Worm (Caenorhabditis elegans) whole organism, L4 larva: Measurements from ENCODE around the gene F09A5.2.

Experiments
- F10B5.3 ChIP-seq: sonication (generic microtip); optimal IDR thresholded peaks from 2 replicates; lab custom pipeline; 2016; ENCODE audit warnings: mild to moderate bottlenecking, missing genetic modification characterization, missing compliant biosample characterization
- F26F4.8 ChIP-seq: fragments of 200-800 bp; sonication (Bioruptor generic); conservative IDR thresholded peaks from 2 replicates; pipeline ENCODE4 v1.3.6; 2022; ENCODE audit warnings: missing genetic modification characterization, missing compliant biosample characterization
- F37D6.2 ChIP-seq: sonication (generic microtip); optimal IDR thresholded peaks from 2 replicates; lab custom pipeline; 2016; ENCODE audit warnings: mild to moderate bottlenecking, missing genetic modification characterization, missing compliant biosample characterization
- R02D3.7 ChIP-seq: fragments of 150-350 bp; sonication (generic microtip); optimal IDR thresholded peaks from 3 replicates; lab custom pipeline; 2014; ENCODE audit warnings: missing biosample characterization, missing genetic modification characterization
- T26A8.4 ChIP-seq: fragments of 200-800 bp; sonication (Bioruptor generic); IDR thresholded peaks from 2 replicates; pipeline ENCODE4 v1.3.6; 2022; ENCODE audit warnings: missing genetic modification characterization, missing compliant biosample characterization
- aha-1 ChIP-seq: fragments of 150-350 bp; peaks from one replicate; lab custom pipeline; 2014; ENCODE audit warnings: missing biosample characterization, missing genetic modification characterization
- attf-4 ChIP-seq: sonication (generic microtip); optimal IDR thresholded peaks from 3 replicates; lab custom pipeline; 2017; ENCODE audit warnings: missing biosample characterization, missing genetic modification characterization
- ceh-28 ChIP-seq: fragments of 150-350 bp; optimal IDR thresholded peaks from 2 replicates; lab custom pipeline; 2014; ENCODE audit warnings: missing biosample characterization, missing genetic modification reagents, missing genetic modification characterization
- ceh-82 ChIP-seq: sonication (generic microtip); optimal IDR thresholded peaks from 2 replicates; lab custom pipeline; 2017; ENCODE audit warnings: missing biosample characterization, missing genetic modification characterization
- daf-16 ChIP-seq, 3 experiments: sonication (generic microtip); optimal IDR thresholded peaks; 2 replicates each; lab custom pipeline; 2016 to 2017; ENCODE audit warnings: missing genetic modification characterization in 3 of 3, missing genetic modification reagents in 3 of 3, mild to moderate bottlenecking in 2 of 3, missing compliant biosample characterization in 2 of 3, missing biosample characterization in 1 of 3, moderate library complexity in 1 of 3
- dmd-6 ChIP-seq: fragments of 200-800 bp; sonication (Bioruptor generic); IDR thresholded peaks from 2 replicates; pipeline ENCODE4 v1.3.6; 2022; ENCODE audit warnings: missing genetic modification reagents, missing genetic modification characterization, missing compliant biosample characterization
- dmd-8 ChIP-seq: fragments of 200-800 bp; sonication (Bioruptor generic); IDR thresholded peaks from 2 replicates; pipeline ENCODE4 v1.3.6; 2022; ENCODE audit warnings: missing genetic modification characterization, missing compliant biosample characterization
- dmd-9 ChIP-seq: fragments of 200-800 bp; sonication (Bioruptor generic); IDR thresholded peaks from 2 replicates; pipeline ENCODE4 v1.3.6; 2022; ENCODE audit warnings: missing genetic modification reagents, missing genetic modification characterization, missing compliant biosample characterization
- dve-1 ChIP-seq: sonication (generic microtip); optimal IDR thresholded peaks from 2 replicates; lab custom pipeline; 2017; ENCODE audit warnings: antibody characterized with exemption, mild to moderate bottlenecking, missing genetic modification characterization, missing compliant biosample characterization; ENCODE audit not compliant: insufficient read depth
- fkh-10 ChIP-seq: fragments of 150-350 bp; optimal IDR thresholded peaks from 2 replicates; lab custom pipeline; 2014; ENCODE audit warnings: missing biosample characterization, missing genetic modification reagents, missing genetic modification characterization
- fos-1 ChIP-seq: fragments of 150-350 bp; optimal IDR thresholded peaks from 2 replicates; lab custom pipeline; 2014; ENCODE audit warnings: missing biosample characterization, missing genetic modification characterization
- hmg-1.1 ChIP-seq: fragments of 200-800 bp; sonication (Bioruptor generic); IDR thresholded peaks from 2 replicates; pipeline ENCODE4 v1.3.6; 2022; ENCODE audit warnings: missing genetic modification reagents, missing genetic modification characterization, missing compliant biosample characterization
- jun-1 ChIP-seq: fragments of 150-350 bp; optimal IDR thresholded peaks from 2 replicates; lab custom pipeline; 2014; ENCODE audit warnings: missing biosample characterization, missing genetic modification reagents, missing genetic modification characterization
- lin-13 ChIP-seq: fragments of 150-350 bp; optimal IDR thresholded peaks from 2 replicates; lab custom pipeline; 2014; ENCODE audit warnings: missing biosample characterization, missing genetic modification reagents, missing genetic modification characterization
- lin-15B ChIP-seq: fragments of 150-350 bp; sonication (generic microtip); optimal IDR thresholded peaks from 3 replicates; lab custom pipeline; 2014; ENCODE audit warnings: missing biosample characterization, missing genetic modification characterization
- lin-29 ChIP-seq: fragments of 200-800 bp; sonication (Bioruptor generic); IDR thresholded peaks from 2 replicates; pipeline ENCODE4 v1.3.6; 2022; ENCODE audit warnings: missing genetic modification reagents, missing genetic modification characterization, missing compliant biosample characterization
- madf-9 ChIP-seq: fragments of 200-800 bp; sonication (Bioruptor generic); conservative IDR thresholded peaks from 2 replicates; pipeline ENCODE4 v1.3.6; 2022; ENCODE audit warnings: missing genetic modification reagents, missing genetic modification characterization, missing compliant biosample characterization
- mdl-1 ChIP-seq, 2 experiments: fragments of 150-350 bp in 1 of 2; sonication (generic microtip) in 1 of 2; optimal IDR thresholded peaks; 2 replicates each; lab custom pipeline; 2014 to 2017; ENCODE audit warnings: missing biosample characterization in 2 of 2, missing genetic modification characterization in 2 of 2
- mes-2 ChIP-seq: sonication (generic microtip); optimal IDR thresholded peaks from 2 replicates; lab custom pipeline; 2016; ENCODE audit warnings: missing genotype, mild to moderate bottlenecking, missing genetic modification characterization, missing compliant biosample characterization; ENCODE audit not compliant: poor library complexity, severe bottlenecking
- mxl-3 ChIP-seq: fragments of 200-800 bp; sonication (Bioruptor generic); optimal IDR thresholded peaks from 2 replicates; lab custom pipeline; 2018; ENCODE audit warnings: mild to moderate bottlenecking, missing genetic modification characterization, missing compliant biosample characterization
- nhr-102 ChIP-seq: sonication (generic microtip); optimal IDR thresholded peaks from 2 replicates; lab custom pipeline; 2016; ENCODE audit warnings: mild to moderate bottlenecking, missing genetic modification characterization, moderate library complexity, missing compliant biosample characterization
- nhr-25 ChIP-seq: sonication (generic microtip); optimal IDR thresholded peaks from 2 replicates; lab custom pipeline; 2017; ENCODE audit warnings: missing genetic modification characterization, mild to moderate bottlenecking, missing compliant biosample characterization, antibody characterized with exemption, moderate library complexity, borderline replicate concordance; ENCODE audit not compliant: insufficient read depth
- nhr-28 ChIP-seq: fragments of 150-350 bp; optimal IDR thresholded peaks from 2 replicates; lab custom pipeline; 2014; ENCODE audit warnings: missing biosample characterization, missing genetic modification characterization
- nhr-41 ChIP-seq: fragments of 200-800 bp; sonication (Bioruptor generic); IDR thresholded peaks from 2 replicates; pipeline ENCODE4 v1.3.6; 2022; ENCODE audit warnings: missing genetic modification reagents, missing genetic modification characterization, missing compliant biosample characterization
- nhr-42 ChIP-seq: fragments of 200-800 bp; sonication (Bioruptor generic); IDR thresholded peaks from 2 replicates; pipeline ENCODE4 v1.3.6; 2022; ENCODE audit warnings: missing genetic modification characterization, missing compliant biosample characterization
- nhr-48 ChIP-seq: sonication (generic microtip); optimal IDR thresholded peaks from 2 replicates; lab custom pipeline; 2016; ENCODE audit warnings: mild to moderate bottlenecking, missing genetic modification characterization, missing compliant biosample characterization
- nhr-77 ChIP-seq: fragments of 150-350 bp; optimal IDR thresholded peaks from 2 replicates; lab custom pipeline; 2014; ENCODE audit warnings: missing biosample characterization, missing genetic modification characterization
- pha-4 ChIP-seq, 2 experiments: fragments of 150-350 bp in 1 of 2; fragments of 200-800 bp in 1 of 2; sonication (Bioruptor generic) in 1 of 2; IDR thresholded peaks in 1 of 2; optimal IDR thresholded peaks in 1 of 2; 2 replicates each; pipeline versions ENCODE4 v1.3.6 to Lab custom; 2014 to 2022; ENCODE audit warnings: missing genetic modification characterization in 2 of 2, missing genetic modification reagents in 2 of 2, missing biosample characterization in 1 of 2, missing compliant biosample characterization in 1 of 2
- pqm-1 ChIP-seq: sonication (generic microtip); optimal IDR thresholded peaks from 2 replicates; lab custom pipeline; 2017; ENCODE audit warnings: missing biosample characterization, missing genetic modification characterization
- set-16 ChIP-seq: fragments of 200-800 bp; sonication (Bioruptor generic); IDR thresholded peaks from 2 replicates; pipeline ENCODE4 v1.3.6; 2022; ENCODE audit warnings: missing genetic modification reagents, missing genetic modification characterization, missing compliant biosample characterization
- snpc-4 ChIP-seq: fragments of 150-350 bp; optimal IDR thresholded peaks from 2 replicates; lab custom pipeline; 2014; ENCODE audit warnings: missing biosample characterization, missing genetic modification characterization
- unc-39 ChIP-seq: sonication (generic microtip); optimal IDR thresholded peaks from 2 replicates; lab custom pipeline; 2017; ENCODE audit warnings: missing biosample characterization, missing genetic modification characterization
- unc-62 ChIP-seq, 3 experiments: fragments of 150-350 bp in 1 of 3; sonication (generic microtip); optimal IDR thresholded peaks in 2 of 3; peaks in 1 of 3; 1 replicate in 1 of 3; 2 replicates in 2 of 3; lab custom pipeline; 2014 to 2017; ENCODE audit warnings: missing biosample characterization in 3 of 3, missing genetic modification characterization in 3 of 3, missing genetic modification reagents in 3 of 3, missing genotype in 1 of 3
- zfp-2 ChIP-seq: sonication (generic microtip); optimal IDR thresholded peaks from 2 replicates; lab custom pipeline; 2016; ENCODE audit warnings: mild to moderate bottlenecking, missing genetic modification characterization, missing compliant biosample characterization
- zfp-3 ChIP-seq: fragments of 200-800 bp; sonication (Bioruptor generic); conservative IDR thresholded peaks from 2 replicates; pipeline ENCODE4 v1.3.6; 2022; ENCODE audit warnings: missing genetic modification reagents, missing genetic modification characterization, missing compliant biosample characterization
- zip-2 ChIP-seq: fragments of 150-350 bp; optimal IDR thresholded peaks from 2 replicates; lab custom pipeline; 2014; ENCODE audit warnings: missing biosample characterization, missing genetic modification characterization
- ztf-7 ChIP-seq: fragments of 150-350 bp; optimal IDR thresholded peaks from 2 replicates; lab custom pipeline; 2014; ENCODE audit warnings: missing biosample characterization, missing genetic modification characterization

Gene F09A5.2

DNA sequence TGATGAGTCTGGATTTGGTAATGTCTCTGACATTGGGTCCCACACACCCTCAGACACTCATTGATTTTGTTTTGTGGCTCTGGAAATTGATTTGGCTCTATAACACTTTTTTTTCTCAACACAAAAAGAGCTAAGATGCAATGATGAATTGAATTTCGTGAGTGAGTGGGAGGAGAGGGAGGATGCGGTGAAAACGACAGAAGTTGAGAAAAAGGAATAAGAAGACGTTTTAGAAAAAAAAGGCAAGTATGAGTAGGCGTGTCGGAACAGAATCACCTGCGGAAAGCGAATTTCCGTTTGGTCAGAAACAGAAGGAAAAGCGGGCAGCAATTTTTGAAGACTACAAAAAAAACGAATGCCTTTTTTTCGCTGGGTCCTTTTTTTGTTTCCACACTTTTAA, 20.8 kb downstream of the F09A5.2 start:
- no peak for TF ChIP-seq mdl-1 (tag; optimal IDR thresholded peaks at IDR 0.05; lab: Kevin White, UChicago)
- TF ChIP-seq fkh-10 (GFP tag; lab: Kevin White, UChicago): peak; percentile 72
- peak in 1 of 2 experiments; percentile 38 for TF ChIP-seq unc-62 (GFP tag; optimal IDR thresholded peaks at IDR 0.05 in 1 of 2; lab: Kevin White, UChicago)
- no peak for TF ChIP-seq unc-62 (tag; optimal IDR thresholded peaks at IDR 0.05; lab: Kevin White, UChicago)
- TF ChIP-seq, all 104 proteins: peak for 2

DNA sequence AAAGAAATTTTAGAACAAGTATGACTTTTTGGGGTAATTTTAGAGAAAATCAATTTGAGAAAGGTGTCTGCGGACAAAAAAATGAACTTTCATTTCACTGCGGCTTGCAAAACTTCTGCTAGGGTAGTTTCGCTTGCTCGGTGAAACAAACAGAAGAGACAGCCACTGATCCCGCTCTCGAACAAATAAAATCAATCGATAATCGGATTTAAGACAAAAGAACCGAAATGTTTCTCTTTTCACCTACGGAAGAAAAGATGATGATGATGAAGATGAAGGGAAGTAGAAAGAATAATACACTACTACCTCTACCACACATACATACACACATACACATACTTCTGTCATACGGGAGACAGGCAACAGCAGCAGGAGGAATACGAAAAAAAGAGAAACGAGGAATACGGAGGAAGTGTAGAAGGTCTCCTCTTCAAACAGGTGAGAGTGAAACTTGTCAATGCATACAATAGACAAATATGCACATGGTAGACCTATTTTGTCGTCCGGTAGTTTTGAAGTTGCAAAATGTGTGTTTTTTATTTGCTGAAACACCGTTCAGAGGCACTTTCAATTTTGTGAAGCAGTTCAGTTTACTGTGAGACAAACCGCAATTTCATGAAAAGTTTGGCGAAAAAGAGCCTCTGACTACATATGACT, 22.3 kb downstream of the F09A5.2 start:
- TF ChIP-seq dve-1 (tag; lab: Kevin White, UChicago) (peak; percentile 30), unc-62 (GFP tag; optimal IDR thresholded peaks at IDR 0.05 in 1 of 2; lab: Kevin White, UChicago) (peak in 1 of 2 experiments; percentile 34), unc-62 (tag; optimal IDR thresholded peaks at IDR 0.05; lab: Kevin White, UChicago) (no peak), ceh-28 (tag; lab: Kevin White, UChicago) (peak; percentile 70), daf-16 (GFP tag; optimal IDR thresholded peaks at IDR 0.05; lab: Kevin White, UChicago) (no peak), daf-16 (tag; optimal IDR thresholded peaks at IDR 0.05; lab: Kevin White, UChicago) (peak; percentile 13), aha-1 (tag; lab: Kevin White, UChicago) (peak; percentile 97), fos-1 (no peak), nhr-28 (peak; percentile 26), ztf-7 (tag; lab: Kevin White, UChicago) (no peak), nhr-25 (tag; lab: Kevin White, UChicago) (peak; percentile 29)

DNA sequence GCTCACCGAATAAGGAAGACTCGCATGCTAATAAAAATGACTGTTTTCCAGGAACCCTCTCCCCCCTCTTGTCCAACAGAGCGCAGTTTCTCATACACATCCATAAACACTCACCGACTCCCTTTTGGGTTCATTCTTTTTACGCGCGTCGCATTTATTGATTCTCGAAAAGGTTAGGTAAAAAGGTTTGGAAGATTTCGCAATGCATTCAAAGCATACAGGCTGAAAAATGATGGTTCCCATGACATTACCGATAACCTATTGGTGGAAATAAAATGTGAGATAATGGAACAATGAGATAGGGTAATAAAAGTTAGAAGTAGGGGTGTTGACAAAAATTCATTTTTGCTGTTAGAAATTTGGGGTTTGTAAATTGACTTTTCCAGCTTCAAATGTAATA, 23.6 kb downstream of the F09A5.2 start:
- TF ChIP-seq aha-1 (tag; lab: Kevin White, UChicago): peak; percentile 10
- peak; percentile 12 for TF ChIP-seq mes-2
- no peak for TF ChIP-seq attf-4 (tag; lab: Kevin White, UChicago)

DNA sequence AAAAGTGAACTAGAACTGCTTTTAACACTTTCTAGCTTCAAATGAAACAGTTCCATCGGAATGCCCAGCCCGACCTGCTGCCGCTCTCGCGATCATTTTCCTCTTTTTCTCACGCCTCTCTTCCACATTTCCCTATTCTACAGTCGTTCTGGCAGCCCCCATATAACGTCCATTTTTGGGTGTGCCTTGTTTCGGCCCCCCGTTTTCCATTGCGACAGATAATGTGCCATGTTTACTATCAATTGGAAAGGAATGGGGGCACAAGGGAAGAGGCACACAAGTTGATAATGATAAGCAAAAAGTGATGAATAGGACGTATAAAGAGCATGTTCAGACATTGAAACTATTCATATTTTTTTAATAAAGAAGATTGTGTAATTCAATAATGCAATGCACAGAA, 24.1 kb downstream of the F09A5.2 start:
- peak in 1 of 2 experiments; percentile 83 for TF ChIP-seq unc-62 (GFP tag; optimal IDR thresholded peaks at IDR 0.05 in 1 of 2; lab: Kevin White, UChicago)
- no peak for TF ChIP-seq unc-62 (tag; optimal IDR thresholded peaks at IDR 0.05; lab: Kevin White, UChicago)
- no peak for TF ChIP-seq madf-9
- TF ChIP-seq snpc-4 (tag; lab: Kevin White, UChicago): no peak
- TF ChIP-seq hmg-1.1 (GFP tag; lab: Robert Waterston, UW): no peak
- peak; percentile 95 for TF ChIP-seq pqm-1 (tag; lab: Kevin White, UChicago)
- no peak for TF ChIP-seq ceh-82
- TF ChIP-seq ztf-7 (tag; lab: Kevin White, UChicago): no peak
- no peak for TF ChIP-seq pha-4 (GFP tag; IDR thresholded peaks at IDR 0.05; lab: Robert Waterston, UW)
- peak; percentile 23 for TF ChIP-seq pha-4 (tag; optimal IDR thresholded peaks at IDR 0.05; lab: Kevin White, UChicago)
- peak; percentile 28 for TF ChIP-seq mes-2
- TF ChIP-seq F10B5.3 (tag; lab: Kevin White, UChicago): no peak
- TF ChIP-seq lin-15B: no peak
- no peak for TF ChIP-seq zfp-2
- peak; percentile 15 for TF ChIP-seq lin-13 (GFP tag; lab: Kevin White, UChicago)
- no peak for TF ChIP-seq R02D3.7
- no peak for TF ChIP-seq lin-29 (GFP tag; lab: Robert Waterston, UW)
- TF ChIP-seq ceh-28 (tag; lab: Kevin White, UChicago): no peak
- TF ChIP-seq F26F4.8 (GFP tag; lab: Robert Waterston, UW): no peak
- TF ChIP-seq dmd-8: no peak
- peak; percentile 82 for TF ChIP-seq dmd-6 (GFP tag; lab: Robert Waterston, UW)
- TF ChIP-seq jun-1 (tag; lab: Kevin White, UChicago): no peak
- TF ChIP-seq T26A8.4 (GFP tag; lab: Robert Waterston, UW): no peak; the same call in 1 of the 2 replicates
- TF ChIP-seq dmd-9: no peak
- peak; percentile 54 for TF ChIP-seq nhr-48
- peak; percentile 22; the same call in 1 of the 2 replicates for TF ChIP-seq nhr-41 (GFP tag; lab: Robert Waterston, UW)
- TF ChIP-seq nhr-42 (GFP tag; lab: Robert Waterston, UW): no peak
- TF ChIP-seq set-16 (GFP tag; lab: Robert Waterston, UW): no peak
- peak; percentile 59 for TF ChIP-seq nhr-77
- TF ChIP-seq unc-39 (tag; lab: Kevin White, UChicago): no peak
- TF ChIP-seq nhr-102 (tag; lab: Kevin White, UChicago): peak; percentile 31
- no peak for TF ChIP-seq zip-2 (tag; lab: Kevin White, UChicago)
- no peak for TF ChIP-seq zfp-3 (GFP tag; lab: Robert Waterston, UW)
- peak; percentile 52 for TF ChIP-seq mxl-3 (GFP tag; lab: Kevin White, UChicago)
- TF ChIP-seq F37D6.2: no peak
